Fruit fly (Drosophila melanogaster): ENCODE results near the gene Oli.

Gene Oli

dm6 chr2L:17615471-17615870 lies 26.5 kb downstream of the Oli start (continued):
- TF ChIP-seq CG31441 (GFP tag; IDR thresholded peaks at IDR 0.05) (no peak), B-H2 (GFP tag; optimal IDR thresholded peaks at IDR 0.05) (no peak), CG9932 (GFP tag; IDR thresholded peaks at IDR 0.05) (no peak), zen2 (GFP tag; IDR thresholded peaks at IDR 0.05; ENCODE audit: partially characterized antibody) (no peak), CG8281 (tag; optimal IDR thresholded peaks at IDR 0.05) (no peak), da (GFP tag; optimal IDR thresholded peaks at IDR 0.05) (no peak), gt (GFP tag; IDR thresholded peaks at IDR 0.05) (no peak), grn (GFP tag; optimal IDR thresholded peaks at IDR 0.05) (no peak), cato (GFP tag; optimal IDR thresholded peaks at IDR 0.05; ENCODE audit: borderline replicate concordance) (no peak), CG3847 (GFP tag; IDR thresholded peaks at IDR 0.05) (no peak), CG12219 (GFP tag; optimal IDR thresholded peaks at IDR 0.05) (no peak), Elba2 (GFP tag; optimal IDR thresholded peaks at IDR 0.05) (no peak), CG12299 (tag; optimal IDR thresholded peaks at IDR 0.05) (no peak), Asciz (GFP tag; optimal IDR thresholded peaks at IDR 0.05) (no peak), Mrtf (GFP tag; IDR thresholded peaks at IDR 0.05) (no peak), CG14710 (tag; optimal IDR thresholded peaks at IDR 0.05) (no peak), Xrp1 (GFP tag; IDR thresholded peaks at IDR 0.05) (0 out of 2 replicates have a peak, but pooled peaks have one; percentile 35), CG13424 (tag; optimal IDR thresholded peaks at IDR 0.05) (peak; percentile 34), HLH54F (GFP tag; optimal IDR thresholded peaks at IDR 0.05) (no peak), ems (GFP tag; optimal IDR thresholded peaks at IDR 0.05) (no peak), pho (GFP tag; optimal IDR thresholded peaks at IDR 0.05) (no peak), HLHmδ (GFP tag; optimal IDR thresholded peaks at IDR 0.05) (no peak), lab (GFP tag; optimal IDR thresholded peaks at IDR 0.05) (peak; percentile 58), CG6654 (GFP tag; optimal IDR thresholded peaks at IDR 0.05) (no peak), BEAF-32 (GFP tag; optimal IDR thresholded peaks at IDR 0.05) (no peak), CG15011 (GFP tag; optimal IDR thresholded peaks at IDR 0.05) (no peak), CG30403 (GFP tag; optimal IDR thresholded peaks at IDR 0.05) (peak; percentile 6), D (optimal IDR thresholded peaks at IDR 0.05) (no peak), D (GFP tag; optimal IDR thresholded peaks at IDR 0.05) (no peak), Side (GFP tag; optimal IDR thresholded peaks at IDR 0.05) (no peak), Oli (tag; optimal IDR thresholded peaks at IDR 0.05) (peak; percentile 10), cad (GFP tag; optimal IDR thresholded peaks at IDR 0.05) (no peak), CG16863 (GFP tag; optimal IDR thresholded peaks at IDR 0.05) (no peak), unc-4 (GFP tag; IDR thresholded peaks at IDR 0.05; ENCODE audit: partially characterized antibody) (no peak), trh (GFP tag; optimal IDR thresholded peaks at IDR 0.05) (no peak), zfh1 (GFP tag; IDR thresholded peaks at IDR 0.05) (no peak), chm (GFP tag; IDR thresholded peaks at IDR 0.05) (no peak), Atf6 (GFP tag; IDR thresholded peaks at IDR 0.05) (no peak), CG3407 (GFP tag; optimal IDR thresholded peaks at IDR 0.05) (no peak), CG9609 (GFP tag; optimal IDR thresholded peaks at IDR 0.05) (no peak), Sry-β (GFP tag; optimal IDR thresholded peaks at IDR 0.05) (no peak), CG6765 (GFP tag; optimal IDR thresholded peaks at IDR 0.05) (no peak), CG18599 (GFP tag; optimal IDR thresholded peaks at IDR 0.05) (peak; percentile 20), sug (tag; optimal IDR thresholded peaks at IDR 0.05) (no peak), CG12659 (GFP tag; optimal IDR thresholded peaks at IDR 0.05) (no peak), CG6791 (GFP tag; IDR thresholded peaks at IDR 0.05; ENCODE audit: partially characterized antibody) (no peak), crp (GFP tag; optimal IDR thresholded peaks at IDR 0.05) (no peak), CG10321 (GFP tag; IDR thresholded peaks at IDR 0.05) (no peak), Kr (GFP tag; optimal IDR thresholded peaks at IDR 0.05) (no peak), gem (tag; optimal IDR thresholded peaks at IDR 0.05) (peak; percentile 44), fu2 (GFP tag; optimal IDR thresholded peaks at IDR 0.05) (no peak), mam (GFP tag; optimal IDR thresholded peaks at IDR 0.05) (no peak)

Data from whole organism, embryonic.